Worm (Caenorhabditis elegans): ENCODE data around the gene Y38E10A.24.
A peak's percentile ranks its signal among the peaks of the same experiment; 100 is the strongest.

The Y38E10A.24 gene

DNA sequence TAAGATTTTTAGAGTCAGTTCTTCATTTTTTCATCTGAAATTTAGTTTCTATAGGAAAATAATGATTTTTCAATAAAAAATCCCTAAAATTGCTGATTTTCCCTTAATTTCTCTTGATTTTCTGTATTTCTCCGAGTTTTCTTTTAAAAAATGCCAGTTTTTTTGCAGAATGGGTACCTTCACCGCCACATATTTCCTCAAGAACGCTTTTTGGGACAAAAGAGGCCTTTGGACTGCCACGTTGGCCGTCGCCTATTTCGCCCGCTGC is at the start of gene Y38E10A.24:
TSS of gene Y38E10A.24 (plus strand) at position 169 of the 268 bp plus-strand sequence.
- TF ChIP-seq ama-1 (optimal IDR thresholded peaks at IDR 0.05): no peak
- no peak for TF ChIP-seq tbx-11 (GFP tag; IDR thresholded peaks at IDR 0.05)
- TF ChIP-seq tbx-37 (GFP tag; conservative IDR thresholded peaks at IDR 0.05): no peak
- TF ChIP-seq F13C5.2 (tag; optimal IDR thresholded peaks at IDR 0.05): no peak
- no peak for TF ChIP-seq ceh-13 (GFP tag; optimal IDR thresholded peaks at IDR 0.05)
- no peak for TF ChIP-seq pes-1 (GFP tag; IDR thresholded peaks at IDR 0.05)
- TF ChIP-seq flt-1 (GFP tag; IDR thresholded peaks at IDR 0.05): no peak
- TF ChIP-seq aly-1 (tag; optimal IDR thresholded peaks at IDR 0.05): no peak
- no peak for TF ChIP-seq ceh-36 (tag; optimal IDR thresholded peaks at IDR 0.05)
- TF ChIP-seq hnd-1 (tag; optimal IDR thresholded peaks at IDR 0.05): no peak
- no peak for TF ChIP-seq scrt-1 (GFP tag; IDR thresholded peaks at IDR 0.05)
- TF ChIP-seq hmg-4 (GFP tag; optimal IDR thresholded peaks at IDR 0.05): no peak
- TF ChIP-seq tra-4 (tag; optimal IDR thresholded peaks at IDR 0.05): no peak
- no peak for TF ChIP-seq hmbx-1 (tag; optimal IDR thresholded peaks at IDR 0.05)
- no peak for TF ChIP-seq sea-1 (GFP tag; conservative IDR thresholded peaks at IDR 0.05)
- no peak for TF ChIP-seq ets-7 (tag; optimal IDR thresholded peaks at IDR 0.05)
- no peak for TF ChIP-seq B0310.2 (tag; optimal IDR thresholded peaks at IDR 0.05)

- TF ChIP-seq hmbx-1 (tag; optimal IDR thresholded peaks at IDR 0.05): no peak
- no peak for TF ChIP-seq hnd-1 (tag; optimal IDR thresholded peaks at IDR 0.05)
- TF ChIP-seq aly-1 (tag; optimal IDR thresholded peaks at IDR 0.05): no peak
- TF ChIP-seq F13C5.2 (tag; optimal IDR thresholded peaks at IDR 0.05): no peak
- TF ChIP-seq ets-7 (tag; optimal IDR thresholded peaks at IDR 0.05): no peak
- TF ChIP-seq tra-4 (tag; optimal IDR thresholded peaks at IDR 0.05): no peak
- no peak for TF ChIP-seq tbx-37 (GFP tag; conservative IDR thresholded peaks at IDR 0.05)
- no peak for TF ChIP-seq scrt-1 (GFP tag; IDR thresholded peaks at IDR 0.05)
- no peak for TF ChIP-seq pes-1 (GFP tag; IDR thresholded peaks at IDR 0.05)
- TF ChIP-seq hmg-4 (GFP tag; optimal IDR thresholded peaks at IDR 0.05): no peak
- TF ChIP-seq ceh-36 (tag; optimal IDR thresholded peaks at IDR 0.05): no peak
- TF ChIP-seq tbx-11 (GFP tag; IDR thresholded peaks at IDR 0.05): no peak
- TF ChIP-seq sea-1 (GFP tag; conservative IDR thresholded peaks at IDR 0.05): no peak
- TF ChIP-seq ama-1 (optimal IDR thresholded peaks at IDR 0.05): no peak
- TF ChIP-seq B0310.2 (tag; optimal IDR thresholded peaks at IDR 0.05): no peak
- TF ChIP-seq flt-1 (GFP tag; IDR thresholded peaks at IDR 0.05): no peak
- TF ChIP-seq ceh-13 (GFP tag; optimal IDR thresholded peaks at IDR 0.05): no peak
Measured at ce11 chrII:12629387-12629786, 49.4 kb upstream of the Y38E10A.24 start, which contains the start of gene Y38E10A.28. Y38E10A.28 (plus strand) TSS chrII:12629687.

- TF ChIP-seq ceh-36 (tag; optimal IDR thresholded peaks at IDR 0.05) (no peak), F13C5.2 (tag; optimal IDR thresholded peaks at IDR 0.05) (no peak), hmg-4 (GFP tag; optimal IDR thresholded peaks at IDR 0.05) (no peak), hnd-1 (tag; optimal IDR thresholded peaks at IDR 0.05) (no peak), tra-4 (tag; optimal IDR thresholded peaks at IDR 0.05) (no peak), ama-1 (optimal IDR thresholded peaks at IDR 0.05) (no peak), tbx-37 (GFP tag; conservative IDR thresholded peaks at IDR 0.05) (no peak), pes-1 (GFP tag; IDR thresholded peaks at IDR 0.05) (no peak), scrt-1 (GFP tag; IDR thresholded peaks at IDR 0.05) (no peak), hmbx-1 (tag; optimal IDR thresholded peaks at IDR 0.05) (no peak), tbx-11 (GFP tag; IDR thresholded peaks at IDR 0.05) (no peak), ceh-13 (GFP tag; optimal IDR thresholded peaks at IDR 0.05) (no peak), B0310.2 (tag; optimal IDR thresholded peaks at IDR 0.05) (no peak), aly-1 (tag; optimal IDR thresholded peaks at IDR 0.05) (no peak)
Measured at ce11 chrII:12630888-12631287, 47.9 kb upstream of the Y38E10A.24 start, which contains the start of gene Y38E10A.34. Y38E10A.34 (plus strand) TSS chrII:12631188.

DNA sequence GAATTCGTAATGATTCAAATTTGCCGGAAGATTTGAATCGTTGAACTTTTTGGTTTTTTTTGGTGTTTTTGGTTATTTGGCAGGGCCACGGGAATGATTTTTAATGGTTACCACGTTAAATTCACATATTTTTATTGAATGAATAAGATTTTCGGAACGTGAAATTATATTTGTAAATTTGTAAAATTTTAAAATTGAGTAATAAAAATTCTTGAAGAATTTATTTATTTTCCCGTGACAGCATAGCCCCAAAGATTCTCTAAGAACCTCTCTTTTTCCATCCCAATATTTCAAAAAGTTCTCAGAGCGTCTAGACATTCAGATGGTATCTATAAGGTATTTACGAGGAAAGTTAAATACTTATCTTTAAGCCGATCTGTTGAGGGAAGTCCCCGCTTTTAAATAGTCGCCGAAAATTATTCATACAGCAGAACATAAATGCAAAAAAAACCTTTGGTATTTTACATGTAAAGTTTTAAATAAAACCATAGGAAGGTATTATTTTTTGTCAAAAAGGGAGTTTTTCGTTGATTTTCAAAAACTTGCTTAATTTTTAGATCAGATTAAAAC is 44.0 kb upstream of the Y38E10A.24 start, which contains the start of gene Y38E10A.17:
TSS of gene Y38E10A.17 (minus strand) at position 51 of the 570 bp plus-strand sequence.
- TF ChIP-seq ceh-36 (tag; optimal IDR thresholded peaks at IDR 0.05) (no peak), tbx-37 (GFP tag; conservative IDR thresholded peaks at IDR 0.05) (no peak), B0310.2 (tag; optimal IDR thresholded peaks at IDR 0.05) (no peak), ets-7 (tag; optimal IDR thresholded peaks at IDR 0.05) (no peak), flt-1 (GFP tag; IDR thresholded peaks at IDR 0.05) (no peak), F13C5.2 (tag; optimal IDR thresholded peaks at IDR 0.05) (no peak), hmg-4 (GFP tag; optimal IDR thresholded peaks at IDR 0.05) (no peak), tbx-11 (GFP tag; IDR thresholded peaks at IDR 0.05) (no peak), aly-1 (tag; optimal IDR thresholded peaks at IDR 0.05) (no peak), pes-1 (GFP tag; IDR thresholded peaks at IDR 0.05) (no peak), ama-1 (optimal IDR thresholded peaks at IDR 0.05) (no peak)

DNA sequence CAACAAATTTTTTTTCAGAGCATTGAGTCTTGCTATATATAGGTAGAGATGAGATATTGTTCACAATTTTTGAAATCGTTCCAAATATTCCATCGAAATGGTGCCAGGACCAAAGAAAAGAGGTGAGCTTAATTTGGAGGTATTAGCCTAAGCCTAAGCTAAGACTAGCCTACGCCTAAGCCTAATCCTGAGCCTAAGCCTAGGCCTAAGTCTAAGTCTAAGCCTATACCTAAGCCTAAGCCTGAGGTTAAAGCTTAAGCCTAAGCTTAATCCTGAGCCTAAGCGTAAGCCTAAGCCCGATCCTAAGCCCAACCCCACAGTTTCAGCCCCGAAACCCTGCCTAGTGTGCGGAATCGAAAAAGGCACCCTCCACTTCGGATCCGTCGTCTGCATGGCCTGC is 42.2 kb upstream of the Y38E10A.24 start, which contains the start of gene nhr-234:
TSS of gene nhr-234 (plus strand) at position 77 of the 400 bp plus-strand sequence.
- TF ChIP-seq hmg-4 (GFP tag; optimal IDR thresholded peaks at IDR 0.05): no peak
- TF ChIP-seq tbx-11 (GFP tag; IDR thresholded peaks at IDR 0.05): no peak
- peak; percentile 82 for TF ChIP-seq ceh-36 (tag; optimal IDR thresholded peaks at IDR 0.05)

DNA sequence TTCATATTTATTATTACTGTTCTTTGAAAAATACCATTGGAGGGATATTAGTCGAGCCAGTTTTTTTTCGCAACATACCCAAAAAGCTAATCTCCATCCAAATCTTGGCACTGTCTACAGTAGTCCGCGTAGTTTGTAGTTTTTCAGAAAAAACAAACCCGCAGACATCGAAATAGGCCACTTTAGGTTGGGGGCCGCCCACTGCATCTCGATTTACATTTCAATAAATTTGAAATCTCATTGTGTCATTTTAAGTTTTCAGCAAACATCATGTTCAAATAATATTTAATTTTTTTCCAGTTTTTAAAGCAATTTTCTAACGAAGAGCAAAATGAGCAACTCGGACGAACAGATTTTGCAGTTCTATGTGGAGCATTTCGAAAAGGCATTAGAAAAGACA is 38.5 kb upstream of the Y38E10A.24 start, which contains the start of gene nhr-235:
TSS of gene nhr-235 (plus strand) at position 301 of the 400 bp plus-strand sequence.
- no peak for TF ChIP-seq ets-7 (tag; optimal IDR thresholded peaks at IDR 0.05)
- TF ChIP-seq tra-4 (tag; optimal IDR thresholded peaks at IDR 0.05): no peak
- TF ChIP-seq ama-1 (optimal IDR thresholded peaks at IDR 0.05): no peak
- no peak for TF ChIP-seq F13C5.2 (tag; optimal IDR thresholded peaks at IDR 0.05)
- no peak for TF ChIP-seq hnd-1 (tag; optimal IDR thresholded peaks at IDR 0.05)
- no peak for TF ChIP-seq pes-1 (GFP tag; IDR thresholded peaks at IDR 0.05)
- TF ChIP-seq tbx-11 (GFP tag; IDR thresholded peaks at IDR 0.05): no peak

DNA sequence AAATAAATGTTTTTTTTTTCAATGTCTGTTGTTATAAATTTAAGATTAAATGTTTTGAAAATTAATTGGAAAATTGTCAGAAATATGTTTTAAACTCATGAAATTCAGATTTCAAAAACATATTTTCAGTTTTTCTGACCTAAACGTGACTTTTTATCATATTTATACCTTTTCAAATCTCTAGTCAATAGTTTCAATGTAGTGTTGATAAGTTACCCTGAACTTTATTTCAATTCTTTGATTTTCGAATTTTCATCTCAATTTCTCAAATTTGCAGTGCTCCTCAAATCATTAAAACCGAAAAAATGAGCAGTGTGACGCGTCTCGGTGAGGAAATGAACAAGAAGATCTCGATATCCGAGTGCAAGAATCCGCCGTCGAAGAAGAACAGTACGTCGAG is 24.4 kb upstream of the Y38E10A.24 start, which contains the start of gene rgs-4:
TSS of gene rgs-4 (plus strand) at position 301 of the 400 bp plus-strand sequence.
- no peak for TF ChIP-seq pes-1 (GFP tag; IDR thresholded peaks at IDR 0.05)
- no peak for TF ChIP-seq aly-1 (tag; optimal IDR thresholded peaks at IDR 0.05)
- no peak for TF ChIP-seq hmbx-1 (tag; optimal IDR thresholded peaks at IDR 0.05)
- no peak for TF ChIP-seq tbx-11 (GFP tag; IDR thresholded peaks at IDR 0.05)
- TF ChIP-seq flt-1 (GFP tag; IDR thresholded peaks at IDR 0.05): no peak
- TF ChIP-seq hmg-4 (GFP tag; optimal IDR thresholded peaks at IDR 0.05): no peak
- TF ChIP-seq sea-1 (GFP tag; conservative IDR thresholded peaks at IDR 0.05): no peak
- TF ChIP-seq tra-4 (tag; optimal IDR thresholded peaks at IDR 0.05): no peak
- no peak for TF ChIP-seq F13C5.2 (tag; optimal IDR thresholded peaks at IDR 0.05)
- no peak for TF ChIP-seq tbx-37 (GFP tag; conservative IDR thresholded peaks at IDR 0.05)
